Fruit fly (Drosophila melanogaster) whole organism, prepupa: ENCODE data around the gene CG8003.

ENCODE experiments used
- CG11294 ChIP-seq: fragments of 200-800 bp; sonication (Bioruptor generic); IDR thresholded peaks from 2 replicates; pipeline ENCODE4 v1.3.6; 2022; ENCODE audit warnings: missing biosample characterization, missing genetic modification characterization
- CG32006 ChIP-seq: fragments of 200-800 bp; sonication (Bioruptor generic); optimal IDR thresholded peaks from 3 replicates; lab custom pipeline; 2017; ENCODE audit warnings: missing biosample characterization, mild to moderate bottlenecking, missing genetic modification characterization
- CG3919 ChIP-seq: fragments of 200-800 bp; sonication (Bioruptor generic); optimal IDR thresholded peaks from 3 replicates; lab custom pipeline; 2016; ENCODE audit warnings: missing biosample characterization, missing genetic modification characterization
- OdsH ChIP-seq: fragments of 200-800 bp; sonication (Bioruptor generic); optimal IDR thresholded peaks from 3 replicates; lab custom pipeline; 2016; ENCODE audit warnings: missing biosample characterization, missing genetic modification characterization
- eg ChIP-seq: fragments of 200-800 bp; sonication (Bioruptor generic); IDR thresholded peaks from 3 replicates; pipeline ENCODE4 v1.3.6; 2022; ENCODE audit warnings: missing biosample characterization, missing genetic modification characterization
- salr ChIP-seq, 2 experiments: fragments of 200-800 bp; sonication (Bioruptor generic); optimal IDR thresholded peaks; 3 replicates each; lab custom pipeline; 2016 to 2018; ENCODE audit warnings: missing biosample characterization in 2 of 2, missing genetic modification characterization in 2 of 2, mild to moderate bottlenecking in 1 of 2

dm6 chr3L:10639440-10639839 lies 21.8 kb upstream of the CG8003 start, which contains the start of gene CG18628:
- TF ChIP-seq CG11294 (GFP tag; lab: Robert Waterston, UW), result no peak
- TF ChIP-seq OdsH, result no peak
- TF ChIP-seq eg (GFP tag; lab: Robert Waterston, UW), result no peak
- no peak for TF ChIP-seq CG32006 (GFP tag; lab: Kevin White, UChicago)
- TF ChIP-seq CG3919 (GFP tag; lab: Kevin White, UChicago), result no peak
- no peak for TF ChIP-seq salr (GFP tag; optimal IDR thresholded peaks at IDR 0.05; lab: Kevin White, UChicago)
